Worm (Caenorhabditis elegans): Measurements from ENCODE around the gene F25H8.2.

DNA sequence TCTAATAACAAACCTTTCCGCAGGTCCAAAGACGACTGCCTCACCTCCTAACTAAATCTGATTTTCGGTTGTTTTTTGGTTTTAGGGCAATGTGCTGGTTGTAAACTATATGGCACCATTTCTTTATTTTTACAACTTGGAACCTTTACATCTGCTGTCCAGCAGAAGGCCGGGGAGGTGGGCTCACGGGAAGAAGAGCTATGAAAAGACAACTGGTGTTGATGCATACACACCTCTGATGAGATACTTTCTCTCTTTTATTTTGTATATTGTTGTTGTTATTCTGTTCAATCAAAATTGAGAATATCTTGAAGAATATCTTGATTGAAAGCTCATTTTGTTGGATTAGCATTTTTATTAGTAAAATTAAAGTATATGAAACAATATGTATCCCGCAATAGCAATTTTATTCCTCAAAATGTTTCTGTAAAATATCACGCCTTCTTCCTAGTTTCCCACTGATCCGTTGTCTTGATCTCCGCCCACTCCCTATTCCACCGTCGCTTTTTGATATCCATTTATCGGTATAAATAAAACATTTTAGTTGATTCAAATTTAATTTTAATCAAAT, 45.7 kb downstream of the F25H8.2 start, which contains the start of gene dhp-2:
- TF ChIP-seq ceh-14 (tag; optimal IDR thresholded peaks at IDR 0.05): no peak
- TF ChIP-seq nhr-232 (tag; optimal IDR thresholded peaks at IDR 0.05): no peak
- no peak for TF ChIP-seq pha-4 (tag; optimal IDR thresholded peaks at IDR 0.05)
- TF ChIP-seq npax-4 (tag; optimal IDR thresholded peaks at IDR 0.05): no peak
- TF ChIP-seq ceh-9 (tag; optimal IDR thresholded peaks at IDR 0.05): no peak
- TF ChIP-seq lin-11 (tag; optimal IDR thresholded peaks at IDR 0.05): no peak
- no peak for TF ChIP-seq nfya-1 (tag; optimal IDR thresholded peaks at IDR 0.05)
- no peak for TF ChIP-seq ttx-3 (tag; optimal IDR thresholded peaks at IDR 0.05)

All from whole organism, late embryonic.